Fruit fly (Drosophila melanogaster): ENCODE data around the gene Prp5.
A peak's percentile ranks its signal among the peaks of the same experiment; 100 is the strongest.

Gene Prp5

dm6 chrX:15305975-15306909, 38.7 kb upstream of the Prp5 start (continued):
- TF ChIP-seq CG10669 (GFP tag; optimal IDR thresholded peaks at IDR 0.05) = peak; percentile 2
- no peak for TF ChIP-seq CG10631 (GFP tag; optimal IDR thresholded peaks at IDR 0.05)
- TF ChIP-seq CG9139 (GFP tag; optimal IDR thresholded peaks at IDR 0.05) = no peak
- TF ChIP-seq topi (GFP tag; optimal IDR thresholded peaks at IDR 0.05) = no peak
- peak; percentile 33; the same call in 1 of the 3 replicates for TF ChIP-seq CG6163 (GFP tag; IDR thresholded peaks at IDR 0.05)
- peak; percentile 47 for TF ChIP-seq CG6854 (GFP tag; optimal IDR thresholded peaks at IDR 0.05)
- no peak for TF ChIP-seq Hr38 (GFP tag; optimal IDR thresholded peaks at IDR 0.05)

dm6 chrX:15307485-15308138, 37.4 kb upstream of the Prp5 start:
- TF ChIP-seq svp (GFP tag) (peak; percentile 77), CG11294 (GFP tag; IDR thresholded peaks at IDR 0.05) (no peak), Hr4 (GFP tag; optimal IDR thresholded peaks at IDR 0.05) (no peak), CG31627 (GFP tag; optimal IDR thresholded peaks at IDR 0.05) (no peak), pdm3 (GFP tag; optimal IDR thresholded peaks at IDR 0.05) (no peak), Blimp-1 (GFP tag; optimal IDR thresholded peaks at IDR 0.05) (no peak), Smox (GFP tag; optimal IDR thresholded peaks at IDR 0.05) (no peak), cyc (GFP tag; optimal IDR thresholded peaks at IDR 0.05) (no peak), CG15336 (GFP tag; IDR thresholded peaks at IDR 0.05) (no peak), Ets96B (tag; optimal IDR thresholded peaks at IDR 0.05) (no peak), OdsH (GFP tag; optimal IDR thresholded peaks at IDR 0.05) (no peak), acj6 (GFP tag; optimal IDR thresholded peaks at IDR 0.05) (no peak), fkh (GFP tag; optimal IDR thresholded peaks at IDR 0.05) (peak; percentile 51), CG1621 (tag; optimal IDR thresholded peaks at IDR 0.05) (no peak), Eip78C (GFP tag) (peak; percentile 33)

- TF ChIP-seq CG3919 (GFP tag; optimal IDR thresholded peaks at IDR 0.05) = no peak
- TF ChIP-seq Eip78C (GFP tag) = peak; percentile 42
- TF ChIP-seq vri (GFP tag; optimal IDR thresholded peaks at IDR 0.05) = peak; percentile 21
- peak; percentile 1 for TF ChIP-seq CG6276 (GFP tag; optimal IDR thresholded peaks at IDR 0.05)
These were observed 36.5 kb upstream of the Prp5 start for dm6 chrX:15308456-15308954.

dm6 chrX:15309918-15310317, 35.1 kb upstream of the Prp5 start:
- no peak for TF ChIP-seq CG7368 (GFP tag; optimal IDR thresholded peaks at IDR 0.05)
- TF ChIP-seq CG8632 (GFP tag; optimal IDR thresholded peaks at IDR 0.05) = no peak
- no peak for TF ChIP-seq salr (GFP tag; optimal IDR thresholded peaks at IDR 0.05)
- no peak for TF ChIP-seq Eip93F (GFP tag; optimal IDR thresholded peaks at IDR 0.05)
- TF ChIP-seq CG3919 (GFP tag; optimal IDR thresholded peaks at IDR 0.05) = no peak
- TF ChIP-seq acj6 (GFP tag; optimal IDR thresholded peaks at IDR 0.05) = no peak
- TF ChIP-seq CG6792 (GFP tag; optimal IDR thresholded peaks at IDR 0.05) = no peak
- TF ChIP-seq CG11902 (GFP tag; optimal IDR thresholded peaks at IDR 0.05) = no peak
- TF ChIP-seq eg (GFP tag; IDR thresholded peaks at IDR 0.05) = no peak
- TF ChIP-seq CG34406 (GFP tag; optimal IDR thresholded peaks at IDR 0.05) = no peak
- no peak for TF ChIP-seq Ets21C (GFP tag; optimal IDR thresholded peaks at IDR 0.05)
- TF ChIP-seq CG10631 (GFP tag; optimal IDR thresholded peaks at IDR 0.05) = no peak
- TF ChIP-seq CG9139 (GFP tag; optimal IDR thresholded peaks at IDR 0.05) = no peak
- no peak for TF ChIP-seq Sox102F (GFP tag; optimal IDR thresholded peaks at IDR 0.05)
- no peak for TF ChIP-seq Hr38 (GFP tag; optimal IDR thresholded peaks at IDR 0.05)
- TF ChIP-seq CG31627 (GFP tag; optimal IDR thresholded peaks at IDR 0.05) = no peak
- TF ChIP-seq CG6276 (GFP tag; optimal IDR thresholded peaks at IDR 0.05) = no peak
- no peak for TF ChIP-seq OdsH (GFP tag; optimal IDR thresholded peaks at IDR 0.05)
- TF ChIP-seq Smox (GFP tag; optimal IDR thresholded peaks at IDR 0.05) = no peak
- no peak for TF ChIP-seq CG11762 (GFP tag; optimal IDR thresholded peaks at IDR 0.05; ENCODE audit: insufficient read depth)
